Worm (Caenorhabditis elegans) whole organism, L4/young adult: ENCODE results near the gene eif-2Bgamma.

Source experiments
- W03F9.2 ChIP-seq: fragments of 150-350 bp; optimal IDR thresholded peaks from 2 replicates; lab custom pipeline; 2014; ENCODE audit warnings: missing biosample characterization, missing genetic modification characterization
- dao-5 ChIP-seq: sonication (generic microtip); optimal IDR thresholded peaks from 2 replicates; lab custom pipeline; 2016; ENCODE audit warnings: missing genotype, missing genetic modification characterization, moderate library complexity, missing compliant biosample characterization
- him-1 ChIP-seq: sonication (generic microtip); optimal IDR thresholded peaks from 2 replicates; lab custom pipeline; 2016; ENCODE audit warnings: missing genotype, missing genetic modification reagents, missing genetic modification characterization, missing compliant biosample characterization

- TF ChIP-seq him-1 = no peak
- TF ChIP-seq W03F9.2 (tag; lab: Kevin White, UChicago) = no peak
- TF ChIP-seq dao-5 (tag; lab: Kevin White, UChicago) = no peak
These were observed 11.5 kb upstream of the eif-2Bgamma start for ce11 chrII:6978908-6979307.
